Worm (Caenorhabditis elegans) whole organism, young adult: Measurements from ENCODE around the gene mlp-1.

Experiments
- B0019.2 ChIP-seq: fragments of 200-800 bp; sonication (Bioruptor generic); conservative IDR thresholded peaks from 2 replicates; pipeline ENCODE4 v1.3.6; 2022; ENCODE audit warnings: missing genetic modification reagents, missing genetic modification characterization, missing compliant biosample characterization
- C06A6.2 ChIP-seq: fragments of 200-800 bp; sonication (Bioruptor generic); conservative IDR thresholded peaks from 2 replicates; pipeline ENCODE4 v1.3.6; 2022; ENCODE audit warnings: missing genetic modification characterization, missing compliant biosample characterization
- D2030.7 ChIP-seq: fragments of 200-800 bp; sonication (Bioruptor generic); IDR thresholded peaks from 2 replicates; pipeline ENCODE4 v1.3.6; 2022; ENCODE audit warnings: missing genetic modification reagents, missing genetic modification characterization, missing compliant biosample characterization
- F22D6.2 ChIP-seq: sonication (generic microtip); optimal IDR thresholded peaks from 2 replicates; lab custom pipeline; 2016; ENCODE audit warnings: mild to moderate bottlenecking, missing genetic modification characterization, missing compliant biosample characterization
- F33H1.4 ChIP-seq: fragments of 200-800 bp; sonication (Bioruptor generic); IDR thresholded peaks from 2 replicates; pipeline ENCODE4 v1.3.6; 2022; ENCODE audit warnings: missing genetic modification reagents, missing genetic modification characterization, missing compliant biosample characterization
- F37B4.10 ChIP-seq: fragments of 200-800 bp; sonication (Bioruptor generic); IDR thresholded peaks from 2 replicates; pipeline ENCODE4 v1.3.6; 2022; ENCODE audit warnings: missing genetic modification characterization, missing compliant biosample characterization
- F49E8.2 ChIP-seq: sonication (generic microtip); optimal IDR thresholded peaks from 3 replicates; lab custom pipeline; 2017; ENCODE audit warnings: missing genetic modification characterization, mild to moderate bottlenecking, missing compliant biosample characterization, antibody characterized with exemption, moderate library complexity; ENCODE audit not compliant: insufficient read depth
- F57C9.4 ChIP-seq: sonication (generic microtip); optimal IDR thresholded peaks from 2 replicates; lab custom pipeline; 2017; ENCODE audit warnings: mild to moderate bottlenecking, missing genetic modification characterization, missing compliant biosample characterization
- T07F8.4 ChIP-seq: sonication (generic microtip); optimal IDR thresholded peaks from 2 replicates; lab custom pipeline; 2016; ENCODE audit warnings: mild to moderate bottlenecking, missing genetic modification characterization, moderate library complexity, missing compliant biosample characterization
- T26A5.8 ChIP-seq: sonication (generic microtip); optimal IDR thresholded peaks from 2 replicates; lab custom pipeline; 2016; ENCODE audit warnings: missing genetic modification characterization, missing compliant biosample characterization
- Y53F4B.3 ChIP-seq: fragments of 200-800 bp; sonication (Bioruptor generic); IDR thresholded peaks from 2 replicates; pipeline ENCODE4 v1.3.6; 2022; ENCODE audit warnings: missing genetic modification reagents, missing genetic modification characterization, missing compliant biosample characterization
- Y53G8AR.9 ChIP-seq: fragments of 200-800 bp; sonication (Bioruptor generic); conservative IDR thresholded peaks from 2 replicates; pipeline ENCODE4 v1.3.6; 2022; ENCODE audit warnings: missing genetic modification reagents, missing genetic modification characterization, missing compliant biosample characterization
- ama-1 ChIP-seq, 3 experiments: fragments of 150-350 bp in 1 of 3; sonication (generic microtip) in 2 of 3; optimal IDR thresholded peaks; 2 replicates each; lab custom pipeline; 2014 to 2018; ENCODE audit warnings: missing biosample characterization in 2 of 3, missing genetic modification characterization in 2 of 3, missing genetic modification reagents in 2 of 3
- bed-1 ChIP-seq: fragments of 200-800 bp; sonication (Bioruptor generic); IDR thresholded peaks from 2 replicates; pipeline ENCODE4 v1.3.6; 2022; ENCODE audit warnings: missing genetic modification reagents, missing genetic modification characterization, missing compliant biosample characterization
- cebp-1 ChIP-seq, 2 experiments: fragments of 200-800 bp in 1 of 2; sonication (Bioruptor generic) in 1 of 2; sonication (generic microtip) in 1 of 2; IDR thresholded peaks in 1 of 2; optimal IDR thresholded peaks in 1 of 2; 2 replicates each; pipeline versions ENCODE4 v1.3.6 to Lab custom; 2017 to 2022; ENCODE audit warnings: missing compliant biosample characterization in 2 of 2, missing genetic modification characterization in 2 of 2, mild to moderate bottlenecking in 1 of 2, missing genetic modification reagents in 1 of 2, moderate library complexity in 1 of 2
- ceh-58 ChIP-seq: fragments of 200-800 bp; sonication (Bioruptor generic); IDR thresholded peaks from 2 replicates; pipeline ENCODE4 v1.3.6; 2022; ENCODE audit warnings: missing genetic modification characterization, missing compliant biosample characterization
- ceh-91 ChIP-seq: fragments of 200-800 bp; sonication (Bioruptor generic); IDR thresholded peaks from 2 replicates; pipeline ENCODE4 v1.3.6; 2022; ENCODE audit warnings: missing genetic modification reagents, missing genetic modification characterization, missing compliant biosample characterization
- dpff-1 ChIP-seq: sonication (generic microtip); optimal IDR thresholded peaks from 2 replicates; lab custom pipeline; 2017; ENCODE audit warnings: mild to moderate bottlenecking, missing genetic modification characterization, missing compliant biosample characterization
- efl-1 ChIP-seq: fragments of 150-350 bp; optimal IDR thresholded peaks from 2 replicates; lab custom pipeline; 2014; ENCODE audit warnings: missing biosample characterization, missing genetic modification reagents, missing genetic modification characterization
- him-1 ChIP-seq: sonication (generic microtip); optimal IDR thresholded peaks from 2 replicates; lab custom pipeline; 2016; ENCODE audit warnings: missing genotype, missing genetic modification reagents, missing genetic modification characterization, missing compliant biosample characterization
- hmg-1.2 ChIP-seq: fragments of 200-800 bp; sonication (Bioruptor generic); IDR thresholded peaks from 2 replicates; pipeline ENCODE4 v1.3.6; 2022; ENCODE audit warnings: missing genetic modification reagents, missing genetic modification characterization, missing compliant biosample characterization
- hrde-1 ChIP-seq: sonication (generic microtip); optimal IDR thresholded peaks from 2 replicates; lab custom pipeline; 2016; ENCODE audit warnings: missing genetic modification characterization, mild to moderate bottlenecking, missing compliant biosample characterization, moderate library complexity, missing genotype, missing genetic modification reagents, borderline replicate concordance
- lag-1 ChIP-seq: fragments of 200-800 bp; sonication (Bioruptor generic); IDR thresholded peaks from 2 replicates; pipeline ENCODE4 v1.3.6; 2022; ENCODE audit warnings: missing genetic modification reagents, missing genetic modification characterization, missing compliant biosample characterization
- lin-54 ChIP-seq: fragments of 200-800 bp; sonication (Bioruptor generic); optimal IDR thresholded peaks from 2 replicates; lab custom pipeline; 2018; ENCODE audit warnings: mild to moderate bottlenecking, missing genetic modification characterization, missing compliant biosample characterization
- lsl-1 ChIP-seq: fragments of 200-800 bp; sonication (Bioruptor generic); optimal IDR thresholded peaks from 2 replicates; lab custom pipeline; 2018; ENCODE audit warnings: mild to moderate bottlenecking, missing genetic modification characterization, moderate library complexity, missing compliant biosample characterization
- lsy-27 ChIP-seq: sonication (generic microtip); optimal IDR thresholded peaks from 2 replicates; lab custom pipeline; 2017; ENCODE audit warnings: missing genetic modification characterization, mild to moderate bottlenecking, missing compliant biosample characterization, antibody characterized with exemption, missing genotype, borderline replicate concordance; ENCODE audit not compliant: insufficient read depth
- madf-6 ChIP-seq: fragments of 200-800 bp; sonication (Bioruptor generic); IDR thresholded peaks from 2 replicates; pipeline ENCODE4 v1.3.6; 2022; ENCODE audit warnings: missing genetic modification reagents, missing genetic modification characterization, missing compliant biosample characterization
- madf-8 ChIP-seq: fragments of 200-800 bp; sonication (Bioruptor generic); conservative IDR thresholded peaks from 2 replicates; pipeline ENCODE4 v1.3.6; 2022; ENCODE audit warnings: missing genetic modification reagents, missing genetic modification characterization, missing compliant biosample characterization
- nfya-1 ChIP-seq: sonication (generic microtip); optimal IDR thresholded peaks from 2 replicates; lab custom pipeline; 2017; ENCODE audit warnings: antibody characterized with exemption, missing compliant biosample characterization, missing genetic modification characterization, borderline replicate concordance; ENCODE audit not compliant: insufficient read depth
- nhr-120 ChIP-seq: fragments of 200-800 bp; sonication (Bioruptor generic); IDR thresholded peaks from 2 replicates; pipeline ENCODE4 v1.3.6; 2022; ENCODE audit warnings: missing genetic modification characterization, missing compliant biosample characterization
- rcor-1 ChIP-seq: fragments of 200-800 bp; sonication (Bioruptor generic); IDR thresholded peaks from 2 replicates; pipeline ENCODE4 v1.3.6; 2022; ENCODE audit warnings: missing genetic modification reagents, missing genetic modification characterization, missing compliant biosample characterization
- sdz-38 ChIP-seq: sonication (generic microtip); optimal IDR thresholded peaks from 2 replicates; lab custom pipeline; 2016; ENCODE audit warnings: missing genotype, missing genetic modification characterization, missing compliant biosample characterization
- tbp1 ChIP-seq: fragments of 200-800 bp; sonication (Bioruptor generic); optimal IDR thresholded peaks from 2 replicates; lab custom pipeline; 2018; ENCODE audit warnings: mild to moderate bottlenecking, missing genetic modification characterization, missing compliant biosample characterization
- xnd-1 ChIP-seq: sonication (generic microtip); optimal IDR thresholded peaks from 2 replicates; lab custom pipeline; 2016; ENCODE audit warnings: missing genotype, missing genetic modification reagents, missing genetic modification characterization, missing compliant biosample characterization
- ztf-3 ChIP-seq: fragments of 200-800 bp; sonication (Bioruptor generic); optimal IDR thresholded peaks from 2 replicates; lab custom pipeline; 2018; ENCODE audit warnings: mild to moderate bottlenecking, missing genetic modification characterization, missing compliant biosample characterization

mlp-1 gene

DNA sequence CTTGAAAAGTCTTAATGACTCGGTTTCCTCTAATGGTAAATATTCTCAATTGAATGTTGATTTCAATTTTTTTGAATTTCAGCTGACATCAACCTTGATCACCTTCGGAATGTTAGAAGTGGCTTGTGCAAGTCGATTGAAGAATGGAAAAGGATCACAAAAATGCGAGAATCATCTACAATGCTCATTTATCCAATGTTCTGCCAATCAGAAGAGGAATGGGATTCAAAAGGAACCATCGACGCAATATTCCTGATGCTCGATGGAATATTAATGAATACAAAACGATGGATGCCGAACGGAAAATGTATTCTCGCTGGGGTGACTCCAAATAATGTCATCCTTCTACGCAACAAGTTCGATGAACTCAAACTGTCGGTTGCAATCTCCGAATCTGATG lies 13.3 kb downstream of the mlp-1 start:
- no peak for TF ChIP-seq F22D6.2 (tag; lab: Kevin White, UChicago)
- no peak for TF ChIP-seq F57C9.4 (tag; lab: Kevin White, UChicago)
- no peak for TF ChIP-seq rcor-1 (GFP tag; lab: Robert Waterston, UW)
- TF ChIP-seq bed-1 (GFP tag; lab: Robert Waterston, UW) = no peak
- no peak for TF ChIP-seq lin-54 (GFP tag; lab: Kevin White, UChicago)
- TF ChIP-seq B0019.2 (GFP tag; lab: Robert Waterston, UW) = no peak
- TF ChIP-seq ztf-3 = no peak
- no peak for TF ChIP-seq T07F8.4 (tag; lab: Kevin White, UChicago)
- TF ChIP-seq lsy-27 = no peak
- no peak for TF ChIP-seq C06A6.2
- TF ChIP-seq Y53G8AR.9 (GFP tag; lab: Robert Waterston, UW) = no peak
- no peak for TF ChIP-seq sdz-38 (tag; lab: Kevin White, UChicago)
- no peak for TF ChIP-seq nhr-120 (GFP tag; lab: Robert Waterston, UW)
- TF ChIP-seq ceh-58 = no peak
- TF ChIP-seq F37B4.10 (GFP tag; lab: Robert Waterston, UW) = no peak
- TF ChIP-seq nfya-1 (tag; lab: Kevin White, UChicago) = no peak
- no peak for TF ChIP-seq ama-1 (optimal IDR thresholded peaks at IDR 0.05; lab: Kevin White, UChicago)
- no peak for TF ChIP-seq ama-1 (GFP tag; optimal IDR thresholded peaks at IDR 0.05; lab: Kevin White, UChicago)
- no peak for TF ChIP-seq tbp1

DNA sequence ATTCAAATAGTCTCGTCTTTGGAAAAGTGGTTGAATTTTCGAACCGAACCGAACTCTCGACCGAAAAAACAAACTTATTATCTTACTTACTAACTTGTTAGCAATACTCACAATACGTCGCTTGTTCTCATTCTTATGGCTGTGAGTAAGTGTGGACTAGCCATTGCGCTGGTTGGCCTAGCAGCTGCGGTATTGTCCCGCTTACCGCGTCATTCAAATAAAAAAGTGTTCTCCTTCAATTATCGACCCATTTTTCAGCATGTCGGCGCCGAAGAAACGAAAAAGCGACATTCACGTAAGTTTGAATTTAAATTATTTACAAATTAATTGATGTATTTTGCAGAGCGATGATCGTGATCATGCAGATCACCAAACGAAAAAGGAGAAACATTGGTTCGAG lies 15.8 kb downstream of the mlp-1 start:
- TF ChIP-seq T26A5.8 = no peak
- no peak for TF ChIP-seq hrde-1

DNA sequence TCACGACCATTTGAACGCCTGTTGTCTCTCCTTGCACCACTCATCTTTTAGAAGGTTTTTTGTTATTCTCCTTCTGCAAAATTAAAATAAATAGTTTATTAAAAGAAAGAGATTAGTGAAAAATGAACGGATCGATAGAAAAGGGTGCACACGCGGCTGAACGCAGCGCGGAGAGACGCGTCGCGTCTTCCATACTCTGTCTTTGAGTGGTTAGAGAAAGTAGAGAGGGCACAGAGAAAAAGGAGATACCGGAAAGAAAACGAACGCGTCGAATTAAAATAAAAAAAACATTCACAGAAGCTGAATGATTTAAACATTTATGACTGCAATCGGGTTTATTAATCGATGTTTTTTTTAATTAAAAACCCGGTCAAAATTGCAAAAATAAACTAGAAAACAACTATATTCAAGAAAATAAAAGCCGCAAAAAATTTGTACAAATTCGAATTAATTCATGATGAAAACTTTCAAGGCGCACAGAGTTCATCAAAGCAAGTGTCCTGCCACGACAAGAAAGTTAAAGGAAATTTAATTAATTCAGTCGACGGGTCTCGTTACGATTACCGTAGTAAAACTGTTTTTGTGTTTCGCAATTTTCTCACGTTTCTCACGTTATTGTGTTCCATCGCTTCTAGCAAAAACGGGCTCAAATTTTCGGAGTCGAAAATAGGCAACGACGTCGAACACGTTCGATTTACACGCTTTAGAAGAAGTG lies 16.5 kb downstream of the mlp-1 start, which contains the start of the genes nono-1 and nop-1:
nono-1 (minus strand) TSS at position 75 of the 715 bp plus-strand sequence.
nop-1 (plus strand) TSS at position 551 of the 715 bp plus-strand sequence.
- TF ChIP-seq ceh-91 (GFP tag; lab: Robert Waterston, UW) = peak; percentile 49
- TF ChIP-seq D2030.7 (GFP tag; lab: Robert Waterston, UW) = peak; percentile 33; the same call in 1 of the 2 replicates
- TF ChIP-seq xnd-1 = peak; percentile 74
- TF ChIP-seq Y53F4B.3 = no peak
- TF ChIP-seq hmg-1.2 (GFP tag; lab: Robert Waterston, UW) = peak; percentile 17; the same call in 1 of the 2 replicates
- peak; percentile 88 for TF ChIP-seq lsl-1 (GFP tag; lab: Kevin White, UChicago)
- TF ChIP-seq madf-6 (GFP tag; lab: Robert Waterston, UW) = peak; percentile 87
- peak; percentile 37 for TF ChIP-seq efl-1 (GFP tag; lab: Kevin White, UChicago)
- peak; percentile 45 for TF ChIP-seq F49E8.2 (tag; lab: Kevin White, UChicago)
- no peak for TF ChIP-seq lag-1 (GFP tag; lab: Robert Waterston, UW)
- no peak for TF ChIP-seq cebp-1 (GFP tag; IDR thresholded peaks at IDR 0.05; lab: Robert Waterston, UW)
- peak; percentile 32 for TF ChIP-seq cebp-1 (tag; optimal IDR thresholded peaks at IDR 0.05; lab: Kevin White, UChicago)
- no peak for TF ChIP-seq dpff-1 (tag; lab: Kevin White, UChicago)
- TF ChIP-seq him-1 (tag; lab: Kevin White, UChicago) = peak; percentile 33
- peak; percentile 60 for TF ChIP-seq madf-8
- peak; percentile 89 for TF ChIP-seq F33H1.4 (GFP tag; lab: Robert Waterston, UW)
